Worm (Caenorhabditis elegans): ENCODE measurements around the gene sdz-32.

sdz-32 gene

ce11 chrII:3518961-3519544 lies 45.2 kb downstream of the sdz-32 start, which contains the start of gene clec-126 (continued):
- TF ChIP-seq ceh-9 (tag; optimal IDR thresholded peaks at IDR 0.05), result peak; percentile 27
- peak; percentile 68 for TF ChIP-seq ceh-19 (GFP tag; optimal IDR thresholded peaks at IDR 0.05)
- peak; percentile 57 for TF ChIP-seq sdc-2 (tag; optimal IDR thresholded peaks at IDR 0.05)
- TF ChIP-seq Y22D7AL.16 (tag; optimal IDR thresholded peaks at IDR 0.05), result peak; percentile 46
- TF ChIP-seq fkh-10 (GFP tag; optimal IDR thresholded peaks at IDR 0.05), result no peak
- peak; percentile 60 for TF ChIP-seq ttx-3 (tag; optimal IDR thresholded peaks at IDR 0.05)
- TF ChIP-seq npax-4 (tag; optimal IDR thresholded peaks at IDR 0.05), result peak; percentile 46
- TF ChIP-seq T23F11.4 (GFP tag; optimal IDR thresholded peaks at IDR 0.05), result peak; percentile 1
- peak; percentile 53 for TF ChIP-seq syd-9 (tag; optimal IDR thresholded peaks at IDR 0.05)
- TF ChIP-seq sox-2 (GFP tag; IDR thresholded peaks at IDR 0.05), result no peak; the same call in 1 of the 2 replicates
- peak; percentile 75 for TF ChIP-seq C38D4.7 (GFP tag; optimal IDR thresholded peaks at IDR 0.05)
- peak; percentile 9 for TF ChIP-seq hlh-8 (tag; optimal IDR thresholded peaks at IDR 0.05)
- peak; percentile 12 for TF ChIP-seq F13H6.1 (tag; optimal IDR thresholded peaks at IDR 0.05)
- TF ChIP-seq ceh-6 (GFP tag; optimal IDR thresholded peaks at IDR 0.05), result peak; percentile 77
- TF ChIP-seq pha-4 (tag; optimal IDR thresholded peaks at IDR 0.05), result no peak
- TF ChIP-seq tbx-7 (tag; optimal IDR thresholded peaks at IDR 0.05), result peak; percentile 59
- TF ChIP-seq ceh-14 (tag; optimal IDR thresholded peaks at IDR 0.05), result peak; percentile 77
- TF ChIP-seq ahr-1 (tag; optimal IDR thresholded peaks at IDR 0.05), result no peak
- TF ChIP-seq dve-1 (tag; optimal IDR thresholded peaks at IDR 0.05), result peak; percentile 88
- TF ChIP-seq pros-1 (tag; optimal IDR thresholded peaks at IDR 0.05), result no peak
- TF ChIP-seq unc-42 (tag; optimal IDR thresholded peaks at IDR 0.05), result peak; percentile 85
- peak; percentile 69 for TF ChIP-seq unc-86 (tag; optimal IDR thresholded peaks at IDR 0.05)
- TF ChIP-seq ceh-34 (tag; optimal IDR thresholded peaks at IDR 0.05), result peak; percentile 51
- peak; percentile 64 for TF ChIP-seq nfya-1 (tag; optimal IDR thresholded peaks at IDR 0.05)
- TF ChIP-seq sox-4 (tag; optimal IDR thresholded peaks at IDR 0.05), result peak; percentile 65
- TF ChIP-seq ceh-18 (tag; optimal IDR thresholded peaks at IDR 0.05), result peak; percentile 71
- TF ChIP-seq hlh-13 (GFP tag; optimal IDR thresholded peaks at IDR 0.05), result peak; percentile 54
- TF ChIP-seq unc-55 (GFP tag; optimal IDR thresholded peaks at IDR 0.05), result no peak
- TF ChIP-seq elt-4 (tag; optimal IDR thresholded peaks at IDR 0.05), result peak; percentile 9
- TF ChIP-seq pqm-1 (tag; optimal IDR thresholded peaks at IDR 0.05), result peak; percentile 80
- TF ChIP-seq mec-3 (tag; optimal IDR thresholded peaks at IDR 0.05; ENCODE audit: borderline replicate concordance), result peak; percentile 0
- no peak for TF ChIP-seq unc-3 (GFP tag; conservative IDR thresholded peaks at IDR 0.05)
- peak; percentile 50 for TF ChIP-seq unc-3 (tag; optimal IDR thresholded peaks at IDR 0.05)

ce11 chrII:3520988-3521850 lies 47.4 kb downstream of the sdz-32 start, which contains the start of gene W09G10.9:
Gene W09G10.9, plus strand, starts transcription at chrII:3521800.
- TF ChIP-seq mec-3 (tag; optimal IDR thresholded peaks at IDR 0.05; ENCODE audit: borderline replicate concordance) (no peak), ref-2 (tag; optimal IDR thresholded peaks at IDR 0.05) (peak; percentile 65), ceh-24 (tag; optimal IDR thresholded peaks at IDR 0.05) (no peak), tbx-2 (tag; optimal IDR thresholded peaks at IDR 0.05) (peak; percentile 80), ama-1 (optimal IDR thresholded peaks at IDR 0.05) (no peak), unc-86 (tag; optimal IDR thresholded peaks at IDR 0.05) (peak; percentile 75), ceh-2 (tag; optimal IDR thresholded peaks at IDR 0.05) (peak; percentile 50), dmd-4 (tag; optimal IDR thresholded peaks at IDR 0.05; ENCODE audit: borderline replicate concordance) (peak; percentile 70), fkh-10 (GFP tag; optimal IDR thresholded peaks at IDR 0.05) (no peak), rnt-1 (tag; optimal IDR thresholded peaks at IDR 0.05) (peak; percentile 63), che-1 (tag; optimal IDR thresholded peaks at IDR 0.05) (peak; percentile 74), sdc-2 (tag; optimal IDR thresholded peaks at IDR 0.05) (peak; percentile 48), lin-11 (tag; optimal IDR thresholded peaks at IDR 0.05) (peak; percentile 79), syd-9 (tag; optimal IDR thresholded peaks at IDR 0.05) (no peak), pros-1 (tag; optimal IDR thresholded peaks at IDR 0.05) (no peak), K02D7.2 (tag; optimal IDR thresholded peaks at IDR 0.05) (peak; percentile 56), fax-1 (tag; optimal IDR thresholded peaks at IDR 0.05) (peak; percentile 65), hlh-8 (tag; optimal IDR thresholded peaks at IDR 0.05) (no peak), dve-1 (tag; optimal IDR thresholded peaks at IDR 0.05) (peak; percentile 12), Y22D7AL.16 (tag; optimal IDR thresholded peaks at IDR 0.05) (peak; percentile 55), ztf-16 (tag; optimal IDR thresholded peaks at IDR 0.05) (peak; percentile 57), pag-3 (tag; optimal IDR thresholded peaks at IDR 0.05; ENCODE audit: borderline replicate concordance) (no peak), ahr-1 (tag; optimal IDR thresholded peaks at IDR 0.05) (peak; percentile 46), tbx-7 (tag; optimal IDR thresholded peaks at IDR 0.05) (no peak), sox-4 (tag; optimal IDR thresholded peaks at IDR 0.05) (peak; percentile 80), fkh-6 (tag; optimal IDR thresholded peaks at IDR 0.05) (peak; percentile 66), hlh-30 (tag; optimal IDR thresholded peaks at IDR 0.05; ENCODE audit: insufficient read depth) (peak; percentile 5), ceh-18 (tag; optimal IDR thresholded peaks at IDR 0.05) (peak; percentile 73)
